Fruit fly (Drosophila melanogaster): Measurements from ENCODE around the gene Pi3K68D.

Gene Pi3K68D

DNA sequence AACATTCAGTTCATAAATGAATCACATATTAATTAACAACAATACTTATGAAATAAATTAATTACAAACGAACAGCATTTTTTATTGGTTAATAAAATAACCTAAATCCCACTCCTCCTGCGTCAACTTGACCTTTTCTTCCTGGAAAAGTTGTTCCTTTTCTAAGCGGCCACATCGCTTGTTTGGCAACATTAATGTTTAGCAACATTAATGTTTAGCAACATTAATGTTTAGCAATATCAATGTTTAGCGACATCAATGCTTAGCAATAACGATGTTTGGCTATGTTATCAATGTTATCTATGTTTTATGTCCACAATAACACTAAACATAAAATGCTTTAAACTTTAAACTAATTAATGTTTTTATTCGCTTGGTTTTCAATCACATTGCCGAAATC is 26.8 kb upstream of the Pi3K68D start:
- TF ChIP-seq Pif1B (GFP tag; optimal IDR thresholded peaks at IDR 0.05), result no peak

DNA sequence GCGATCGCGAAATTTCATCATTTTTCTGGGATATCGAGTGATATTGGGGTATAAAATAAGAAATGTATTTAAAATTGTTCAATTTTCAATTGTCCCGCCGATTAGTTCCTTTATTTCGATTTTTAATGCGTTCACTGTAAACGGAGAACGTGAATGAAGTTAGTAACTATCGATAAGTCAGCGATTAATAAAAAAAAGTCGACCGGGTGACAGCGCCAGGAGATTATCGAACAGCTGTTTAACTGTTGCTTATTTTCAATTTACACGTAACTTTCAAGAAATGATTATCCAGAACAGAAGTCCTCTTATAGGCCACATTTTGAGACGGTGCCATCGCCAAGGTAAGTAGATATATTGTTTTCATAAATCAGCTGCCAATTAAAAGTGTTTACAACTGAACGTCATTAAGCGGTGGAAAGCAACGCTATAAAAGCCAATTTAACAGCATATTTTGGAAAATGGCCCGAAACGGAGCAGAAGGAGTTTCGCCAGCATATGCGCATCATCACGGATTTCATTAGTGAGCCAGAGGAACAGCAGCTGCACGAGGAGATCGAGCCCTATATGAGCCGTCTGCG is 25.5 kb upstream of the Pi3K68D start, which contains the start of gene CG14130:
Gene CG14130 (plus strand): TSS at position 225 of the 578 bp plus-strand sequence.
- TF ChIP-seq Ets98B (GFP tag; IDR thresholded peaks at IDR 0.05) (no peak), fd96Ca (GFP tag; IDR thresholded peaks at IDR 0.05) (no peak), CG32121 (GFP tag; IDR thresholded peaks at IDR 0.05) (no peak), CG9948 (tag; optimal IDR thresholded peaks at IDR 0.05) (no peak), CG14655 (GFP tag; optimal IDR thresholded peaks at IDR 0.05) (no peak), Pif1B (GFP tag; optimal IDR thresholded peaks at IDR 0.05) (no peak), CG10348 (GFP tag; IDR thresholded peaks at IDR 0.05) (no peak), CG12605 (GFP tag; IDR thresholded peaks at IDR 0.05) (no peak), CG34367 (tag; optimal IDR thresholded peaks at IDR 0.05) (no peak), Pif1A (GFP tag; optimal IDR thresholded peaks at IDR 0.05) (no peak), CG8159 (tag; optimal IDR thresholded peaks at IDR 0.05) (no peak), CG15710 (tag; optimal IDR thresholded peaks at IDR 0.05) (no peak), gl (tag; optimal IDR thresholded peaks at IDR 0.05) (no peak), EcR (GFP tag; optimal IDR thresholded peaks at IDR 0.05) (no peak), Snoo (tag; optimal IDR thresholded peaks at IDR 0.05) (no peak), CG4496 (GFP tag; IDR thresholded peaks at IDR 0.05) (no peak), CG17806 (tag; optimal IDR thresholded peaks at IDR 0.05) (no peak), D1 (tag; optimal IDR thresholded peaks at IDR 0.05) (no peak)

DNA sequence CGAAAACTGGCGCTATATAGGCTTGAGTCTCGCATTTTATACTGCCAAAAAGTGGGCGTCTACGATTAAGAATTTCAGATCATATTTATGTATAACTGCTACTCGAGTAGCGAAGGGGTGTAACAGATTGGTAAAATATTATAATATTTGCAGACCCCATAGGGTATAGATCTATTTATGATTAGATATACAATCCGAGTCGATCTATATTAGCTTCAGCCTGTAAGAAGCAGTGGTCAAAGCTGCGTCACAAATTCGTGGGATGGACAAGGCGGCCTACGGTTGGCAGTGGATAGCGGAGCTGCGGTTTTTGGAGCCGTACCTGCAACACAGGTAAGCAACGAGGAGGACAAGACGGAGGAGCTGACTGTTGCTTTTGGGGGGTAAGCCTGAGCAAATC is 24.8 kb upstream of the Pi3K68D start, which contains the start of gene Cubn2:
Gene Cubn2 (minus strand): TSS at position 101 of the 400 bp plus-strand sequence.
- no peak for TF ChIP-seq Ets98B (GFP tag; IDR thresholded peaks at IDR 0.05)
- no peak for TF ChIP-seq CG12605 (GFP tag; IDR thresholded peaks at IDR 0.05)
- no peak for TF ChIP-seq D1 (tag; optimal IDR thresholded peaks at IDR 0.05)
- no peak for TF ChIP-seq CG34367 (tag; optimal IDR thresholded peaks at IDR 0.05)
- TF ChIP-seq CG8301 (tag; optimal IDR thresholded peaks at IDR 0.05), result no peak
- no peak for TF ChIP-seq fd96Ca (GFP tag; IDR thresholded peaks at IDR 0.05)
- TF ChIP-seq CG10348 (GFP tag; IDR thresholded peaks at IDR 0.05), result no peak
- TF ChIP-seq EcR (GFP tag; optimal IDR thresholded peaks at IDR 0.05), result no peak
- TF ChIP-seq CG8159 (tag; optimal IDR thresholded peaks at IDR 0.05), result no peak
- TF ChIP-seq gl (tag; optimal IDR thresholded peaks at IDR 0.05), result no peak
- TF ChIP-seq CG14655 (GFP tag; optimal IDR thresholded peaks at IDR 0.05), result no peak
- TF ChIP-seq CG4496 (GFP tag; IDR thresholded peaks at IDR 0.05), result no peak
- TF ChIP-seq Pif1A (GFP tag; optimal IDR thresholded peaks at IDR 0.05), result no peak
- no peak for TF ChIP-seq CG9948 (tag; optimal IDR thresholded peaks at IDR 0.05)
- TF ChIP-seq CG32121 (GFP tag; IDR thresholded peaks at IDR 0.05), result no peak
- no peak for TF ChIP-seq CG17806 (tag; optimal IDR thresholded peaks at IDR 0.05)

DNA sequence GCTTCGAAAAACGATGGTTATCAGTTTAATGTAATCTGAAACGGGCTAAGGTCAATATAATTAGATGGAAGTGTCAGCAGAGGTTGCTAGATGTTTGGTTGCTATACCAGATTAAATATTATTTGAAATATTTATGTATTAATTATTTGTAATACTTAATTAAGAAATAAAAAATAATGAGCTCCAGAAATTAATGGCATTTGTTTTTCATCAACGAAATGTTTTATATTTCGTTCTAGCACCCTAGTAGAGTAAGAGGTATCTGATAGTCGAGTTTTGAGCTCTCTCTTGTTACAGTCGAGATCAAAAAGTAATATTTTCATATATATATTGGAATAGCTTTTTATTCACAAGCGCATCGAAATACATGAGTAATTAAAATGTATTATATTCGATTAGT is 11.8 kb upstream of the Pi3K68D start:
- TF ChIP-seq CG32121 (GFP tag; IDR thresholded peaks at IDR 0.05) (no peak), fd96Ca (GFP tag; IDR thresholded peaks at IDR 0.05) (no peak), CG13204 (GFP tag; optimal IDR thresholded peaks at IDR 0.05) (no peak), CG8159 (tag; optimal IDR thresholded peaks at IDR 0.05) (no peak), gl (tag; optimal IDR thresholded peaks at IDR 0.05) (no peak), Snoo (tag; optimal IDR thresholded peaks at IDR 0.05) (no peak)

DNA sequence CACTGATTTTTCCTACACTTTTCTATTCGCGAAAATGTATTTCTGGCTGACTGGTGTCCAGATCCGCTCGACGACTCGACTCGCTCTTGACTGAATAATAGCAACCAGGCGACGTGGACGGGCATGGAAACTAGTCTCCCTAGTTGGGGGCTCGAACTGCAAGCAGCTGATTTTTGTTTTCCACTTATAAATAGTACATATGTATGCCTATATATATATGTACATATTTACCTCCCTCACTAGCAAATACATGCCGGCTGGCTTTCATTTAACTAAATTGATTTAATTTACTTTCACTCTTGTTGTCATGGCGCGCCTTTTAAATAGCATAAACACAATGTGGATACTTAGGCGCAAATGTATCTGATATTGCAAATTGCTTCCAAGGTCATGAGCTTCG is 10.9 kb upstream of the Pi3K68D start, which contains the start of gene Gcat:
Gene Gcat (minus strand): TSS at position 101 of the 400 bp plus-strand sequence.
- TF ChIP-seq CG34367 (tag; optimal IDR thresholded peaks at IDR 0.05), result no peak

DNA sequence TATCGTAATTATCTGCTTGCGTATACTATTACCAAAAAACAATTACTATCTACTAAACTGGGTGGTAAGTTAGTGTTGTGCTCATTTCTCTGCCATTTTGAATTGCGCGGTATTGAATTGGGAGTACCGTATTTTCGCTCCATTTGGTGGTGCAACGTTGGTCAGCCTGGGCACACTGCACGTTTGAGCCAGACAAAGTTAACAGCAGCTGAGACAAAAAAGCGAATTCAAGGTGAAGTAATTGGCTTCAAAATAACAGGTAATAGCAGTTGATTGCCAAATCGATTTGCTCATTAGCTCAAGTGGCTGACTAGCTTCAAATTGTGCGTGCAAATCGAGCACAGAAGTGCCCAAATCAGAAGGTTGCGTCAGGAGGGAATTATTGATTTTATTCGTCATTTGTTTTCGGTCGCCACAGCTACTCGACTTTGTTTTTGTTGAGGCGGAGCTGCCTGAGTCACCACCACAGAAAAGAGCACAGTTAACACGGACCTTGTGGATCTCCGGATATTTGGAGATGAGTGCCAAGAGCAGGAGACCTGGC is 5.7 kb upstream of the Pi3K68D start, which contains the start of gene Klp68D:
Gene Klp68D (plus strand): TSS at position 175 of the 544 bp plus-strand sequence.
- TF ChIP-seq CG13204 (GFP tag; optimal IDR thresholded peaks at IDR 0.05), result no peak

DNA sequence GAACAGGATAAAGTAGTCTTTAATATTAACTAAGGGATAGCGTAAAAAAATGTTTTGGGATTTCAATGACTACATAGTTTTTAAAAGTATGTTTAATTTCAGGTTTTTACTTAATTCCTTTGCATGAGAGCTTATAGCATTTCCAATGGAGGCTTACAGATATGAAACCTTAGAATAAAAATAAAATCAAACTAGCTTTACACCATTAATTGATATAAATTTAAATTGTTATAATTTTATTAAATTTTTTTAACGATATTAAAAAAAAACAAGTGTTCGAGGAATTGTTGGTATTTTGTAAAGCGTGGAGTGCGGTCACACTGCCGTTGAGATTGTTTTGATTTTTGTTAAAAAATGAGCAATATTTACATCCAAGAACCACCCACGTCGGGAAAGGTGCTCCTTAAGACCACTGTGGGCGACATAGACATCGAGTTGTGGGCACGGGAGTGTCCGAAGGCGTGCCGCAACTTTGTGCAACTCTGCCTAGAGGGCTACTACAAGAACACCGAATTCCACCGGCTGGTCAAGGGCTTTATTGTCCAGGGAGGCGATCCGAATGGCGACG is 3.5 kb upstream of the Pi3K68D start, which contains the start of the genes twy and CG10907:
Gene twy (minus strand): TSS at position 51 of the 568 bp plus-strand sequence.
Gene CG10907 (plus strand): TSS at position 282 of the 568 bp plus-strand sequence.
- no peak for TF ChIP-seq CG14655 (GFP tag; optimal IDR thresholded peaks at IDR 0.05)
- no peak for TF ChIP-seq CG15710 (tag; optimal IDR thresholded peaks at IDR 0.05)
- TF ChIP-seq CG13204 (GFP tag; optimal IDR thresholded peaks at IDR 0.05), result no peak
- no peak for TF ChIP-seq rn (GFP tag; IDR thresholded peaks at IDR 0.05)
- no peak for TF ChIP-seq fd96Ca (GFP tag; IDR thresholded peaks at IDR 0.05)
- no peak for TF ChIP-seq CG8301 (tag; optimal IDR thresholded peaks at IDR 0.05)
- no peak for TF ChIP-seq CG10348 (GFP tag; IDR thresholded peaks at IDR 0.05)
- no peak for TF ChIP-seq Pif1B (GFP tag; optimal IDR thresholded peaks at IDR 0.05)
- TF ChIP-seq Pif1A (GFP tag; optimal IDR thresholded peaks at IDR 0.05), result no peak
- no peak for TF ChIP-seq gl (tag; optimal IDR thresholded peaks at IDR 0.05)
- no peak for TF ChIP-seq CG34367 (tag; optimal IDR thresholded peaks at IDR 0.05)
- TF ChIP-seq CG12605 (GFP tag; IDR thresholded peaks at IDR 0.05), result no peak
- no peak for TF ChIP-seq CG17806 (tag; optimal IDR thresholded peaks at IDR 0.05)
- no peak for TF ChIP-seq Snoo (tag; optimal IDR thresholded peaks at IDR 0.05)
- TF ChIP-seq D1 (tag; optimal IDR thresholded peaks at IDR 0.05), result no peak
- TF ChIP-seq CG4496 (GFP tag; IDR thresholded peaks at IDR 0.05), result no peak
- TF ChIP-seq CG8159 (tag; optimal IDR thresholded peaks at IDR 0.05), result no peak
- TF ChIP-seq CG32121 (GFP tag; IDR thresholded peaks at IDR 0.05), result no peak
- no peak for TF ChIP-seq CG9948 (tag; optimal IDR thresholded peaks at IDR 0.05)
- no peak for TF ChIP-seq EcR (GFP tag; optimal IDR thresholded peaks at IDR 0.05)

Measured in whole organism, pupa.